Worm (Caenorhabditis elegans): ENCODE measurements around the gene T01B11.1.

ce11 chrIV:8453178-8453577, 6.2 kb downstream of the T01B11.1 start:
- TF ChIP-seq F13H6.1 (tag; optimal IDR thresholded peaks at IDR 0.05) = no peak
- no peak for TF ChIP-seq elt-4 (tag; optimal IDR thresholded peaks at IDR 0.05)
- TF ChIP-seq ama-1 (optimal IDR thresholded peaks at IDR 0.05) = no peak
- no peak for TF ChIP-seq gmeb-2 (tag; optimal IDR thresholded peaks at IDR 0.05)
- no peak for TF ChIP-seq ceh-14 (tag; optimal IDR thresholded peaks at IDR 0.05)
- no peak for TF ChIP-seq sox-4 (tag; optimal IDR thresholded peaks at IDR 0.05)
- TF ChIP-seq nfya-1 (tag; optimal IDR thresholded peaks at IDR 0.05) = no peak
